Fruit fly (Drosophila melanogaster) whole organism, wandering third instar larva: ENCODE results near the gene corolla.
A peak's percentile ranks its signal among the peaks of the same experiment; 100 is the strongest.

Source experiments
- Abd-B ChIP-seq: fragments of >200 bp; optimal IDR thresholded peaks from 2 replicates; lab custom pipeline; 2017; ENCODE audit warnings: missing biosample characterization, missing genetic modification characterization
- CG32264 ChIP-seq: fragments of 200-800 bp; sonication (Bioruptor generic); optimal IDR thresholded peaks from 2 replicates; lab custom pipeline; 2016; ENCODE audit warnings: missing biosample characterization, missing genetic modification characterization
- CG9705 ChIP-seq: fragments of 200-800 bp; sonication (Bioruptor generic); optimal IDR thresholded peaks from 2 replicates; lab custom pipeline; 2018; ENCODE audit warnings: missing biosample characterization, mild to moderate bottlenecking, missing genetic modification characterization
- CrebA ChIP-seq: fragments of 200-800 bp; sonication (Bioruptor generic); optimal IDR thresholded peaks from 2 replicates; lab custom pipeline; 2016; ENCODE audit warnings: missing biosample characterization, mild to moderate bottlenecking, missing genetic modification characterization, borderline replicate concordance
- Dfd ChIP-seq: fragments of >200 bp; optimal IDR thresholded peaks from 2 replicates; lab custom pipeline; 2017; ENCODE audit warnings: missing biosample characterization, missing genetic modification characterization
- Dif ChIP-seq: fragments of 200-275, 200-300 bp; sonication (Bioruptor generic); optimal IDR thresholded peaks from 2 replicates; lab custom pipeline; 2018; ENCODE audit warnings: missing biosample characterization, missing genetic modification characterization; ENCODE audit not compliant: partially characterized antibody
- GATAd ChIP-seq: sonication (Bioruptor generic); optimal IDR thresholded peaks from 2 replicates; lab custom pipeline; 2016; ENCODE audit warnings: missing biosample characterization, missing genetic modification characterization
- HLH106 ChIP-seq: fragments of 200-800 bp; optimal IDR thresholded peaks from 3 replicates; lab custom pipeline; 2019; ENCODE audit warnings: missing biosample characterization, mild to moderate bottlenecking, missing genetic modification characterization, moderate library complexity
- Hnf4 ChIP-seq: fragments of 200-800 bp; sonication (Bioruptor generic); optimal IDR thresholded peaks from 2 replicates; lab custom pipeline; 2016; ENCODE audit warnings: missing biosample characterization, mild to moderate bottlenecking, missing genetic modification characterization
- Hr78 ChIP-seq: fragments of >200 bp; optimal IDR thresholded peaks from 2 replicates; lab custom pipeline; 2017; ENCODE audit warnings: missing biosample characterization, missing genetic modification characterization
- Hr83 ChIP-seq: fragments of 200-300 bp; sonication (Bioruptor generic); optimal IDR thresholded peaks from 2 replicates; lab custom pipeline; 2016; ENCODE audit warnings: missing biosample characterization, mild to moderate bottlenecking, missing genetic modification characterization, moderate library complexity; ENCODE audit not compliant: poor library complexity, severe bottlenecking
- Jra ChIP-seq: sonication (Bioruptor generic); optimal IDR thresholded peaks from 2 replicates; lab custom pipeline; 2016; ENCODE audit warnings: missing biosample characterization, missing genetic modification characterization
- Mio ChIP-seq: sonication (Bioruptor generic); optimal IDR thresholded peaks from 2 replicates; lab custom pipeline; 2016; ENCODE audit warnings: missing biosample characterization, missing genetic modification characterization
- Myc ChIP-seq: fragments of >200 bp; optimal IDR thresholded peaks from 2 replicates; lab custom pipeline; 2017
- N ChIP-seq: fragments of >200 bp; optimal IDR thresholded peaks from 2 replicates; lab custom pipeline; 2018; ENCODE audit warnings: missing biosample characterization, missing external identifiers, missing genetic modification characterization
- OdsH ChIP-seq: fragments of 200-800 bp; sonication (Bioruptor generic); optimal IDR thresholded peaks from 2 replicates; lab custom pipeline; 2016; ENCODE audit warnings: missing biosample characterization, mild to moderate bottlenecking, missing genetic modification characterization
- Rel ChIP-seq, 2 experiments: fragments of 200-800 bp; sonication (Bioruptor generic) in 1 of 2; optimal IDR thresholded peaks; 2 replicates in 1 of 2; 3 replicates in 1 of 2; lab custom pipeline; 2016 to 2019; ENCODE audit warnings: mild to moderate bottlenecking in 2 of 2, missing biosample characterization in 2 of 2, missing genetic modification characterization in 2 of 2, moderate library complexity in 1 of 2
- Sp1 ChIP-seq: fragments of 200-800 bp; sonication (Bioruptor generic); optimal IDR thresholded peaks from 3 replicates; lab custom pipeline; 2019; ENCODE audit warnings: missing biosample characterization, mild to moderate bottlenecking, missing genetic modification characterization, moderate library complexity
- Vsx2 ChIP-seq: fragments of 200-300, 225-300 bp; sonication (Bioruptor generic); optimal IDR thresholded peaks from 2 replicates; lab custom pipeline; 2018; ENCODE audit warnings: missing biosample characterization, missing genetic modification characterization; ENCODE audit not compliant: partially characterized antibody
- br ChIP-seq: fragments of 200-800 bp; sonication (Bioruptor generic); optimal IDR thresholded peaks from 2 replicates; lab custom pipeline; 2016; ENCODE audit warnings: missing biosample characterization, missing genetic modification characterization
- brk ChIP-seq: fragments of 200-800 bp; sonication (Bioruptor generic); optimal IDR thresholded peaks from 2 replicates; lab custom pipeline; 2016; ENCODE audit warnings: missing biosample characterization, mild to moderate bottlenecking, missing genetic modification characterization
- dl ChIP-seq, 2 experiments: fragments of 175-275, 200-275 bp in 1 of 2; fragments of 200-275 bp in 1 of 2; sonication (Bioruptor generic); optimal IDR thresholded peaks; lab custom pipeline; 2018; ENCODE audit warnings: mild to moderate bottlenecking in 2 of 2, missing biosample characterization in 2 of 2, missing genetic modification characterization in 2 of 2, moderate library complexity in 2 of 2; ENCODE audit not compliant: partially characterized antibody in 2 of 2, insufficient read depth in 1 of 2
- dmrt93B ChIP-seq: fragments of 200-800 bp; sonication (Bioruptor generic); optimal IDR thresholded peaks from 2 replicates; lab custom pipeline; 2018; ENCODE audit warnings: missing biosample characterization, mild to moderate bottlenecking, missing genetic modification characterization
- dsf ChIP-seq: sonication (Bioruptor generic); optimal IDR thresholded peaks from 2 replicates; lab custom pipeline; 2016; ENCODE audit warnings: missing biosample characterization, missing genetic modification characterization, borderline replicate concordance
- ey ChIP-seq: fragments of 200-800 bp; sonication (Bioruptor generic); optimal IDR thresholded peaks from 2 replicates; lab custom pipeline; 2016; ENCODE audit warnings: missing biosample characterization, missing genetic modification characterization
- foxo ChIP-seq, 2 experiments: fragments of 200-800 bp; sonication (Bioruptor generic); optimal IDR thresholded peaks; 2 replicates in 1 of 2; 3 replicates in 1 of 2; lab custom pipeline; 2016 to 2017; ENCODE audit warnings: missing biosample characterization in 2 of 2, missing genetic modification characterization in 2 of 2
- fru ChIP-seq: fragments of 200-800 bp; sonication (Bioruptor generic); optimal IDR thresholded peaks from 3 replicates; lab custom pipeline; 2016; ENCODE audit warnings: missing biosample characterization, mild to moderate bottlenecking, missing genetic modification characterization
- h ChIP-seq: fragments of 200-800 bp; sonication (Bioruptor generic); optimal IDR thresholded peaks from 3 replicates; lab custom pipeline; 2016; ENCODE audit warnings: missing biosample characterization, mild to moderate bottlenecking, missing genetic modification characterization
- jim ChIP-seq: fragments of 175-275, 200-325 bp; sonication (Bioruptor generic); optimal IDR thresholded peaks from 2 replicates; lab custom pipeline; 2016; ENCODE audit warnings: missing biosample characterization, mild to moderate bottlenecking, missing genetic modification characterization
- lola ChIP-seq: fragments of >200 bp; optimal IDR thresholded peaks from 2 replicates; lab custom pipeline; 2017; ENCODE audit warnings: missing biosample characterization, missing genetic modification characterization
- pan ChIP-seq: fragments of >200 bp; optimal IDR thresholded peaks from 2 replicates; lab custom pipeline; 2017
- psq ChIP-seq: fragments of 200-800 bp; sonication (Bioruptor generic); optimal IDR thresholded peaks from 3 replicates; lab custom pipeline; 2017; ENCODE audit warnings: missing biosample characterization, mild to moderate bottlenecking, missing genetic modification characterization, moderate library complexity
- rgr ChIP-seq: fragments of 200-800 bp; sonication (Bioruptor generic); optimal IDR thresholded peaks from 3 replicates; lab custom pipeline; 2016; ENCODE audit warnings: missing biosample characterization, mild to moderate bottlenecking, missing genetic modification characterization
- sage ChIP-seq: fragments of 200-800 bp; sonication (Bioruptor generic); optimal IDR thresholded peaks from 2 replicates; lab custom pipeline; 2016; ENCODE audit warnings: missing biosample characterization, mild to moderate bottlenecking, missing genetic modification characterization
- sv ChIP-seq: fragments of 200-800 bp; sonication (Bioruptor generic); optimal IDR thresholded peaks from 3 replicates; lab custom pipeline; 2016; ENCODE audit warnings: missing biosample characterization, missing genetic modification characterization
- tai ChIP-seq: sonication (Bioruptor generic); optimal IDR thresholded peaks from 2 replicates; lab custom pipeline; 2016; ENCODE audit warnings: missing biosample characterization, missing genetic modification characterization
- usp ChIP-seq: fragments of >200 bp; optimal IDR thresholded peaks from 2 replicates; lab custom pipeline; 2017; ENCODE audit warnings: missing biosample characterization, missing genetic modification characterization
- woc ChIP-seq: sonication (Bioruptor generic); optimal IDR thresholded peaks from 2 replicates; lab custom pipeline; 2016; ENCODE audit warnings: missing biosample characterization, mild to moderate bottlenecking, missing genetic modification characterization

corolla gene

dm6 chrX:17631996-17632612 lies at the start of gene corolla, which contains the start of gene ND-24:
corolla (minus strand) TSS chrX:17632047.
ND-24 (plus strand) TSS chrX:17632089.
- TF ChIP-seq Sp1: peak; percentile 67
- TF ChIP-seq br (GFP tag; lab: Kevin White, UChicago): no peak
- TF ChIP-seq OdsH (GFP tag; lab: Kevin White, UChicago): peak; percentile 77
- TF ChIP-seq dmrt93B (GFP tag; lab: Kevin White, UChicago): no peak
- TF ChIP-seq tai (GFP tag; lab: Kevin White, UChicago): no peak
- no peak for TF ChIP-seq pan (lab: Kevin White, UChicago)
- peak; percentile 83 for TF ChIP-seq fru
- TF ChIP-seq lola: no peak
- no peak for TF ChIP-seq Hr83 (GFP tag; lab: Kevin White, UChicago)
- peak; percentile 64 for TF ChIP-seq HLH106
- TF ChIP-seq rgr: peak; percentile 85
- TF ChIP-seq dl (GFP tag; optimal IDR thresholded peaks at IDR 0.05; lab: Kevin White, UChicago; ENCODE audit: insufficient read depth in 1 of 2, partially characterized antibody in 2 of 2): no peak
- no peak for TF ChIP-seq Rel (GFP tag; optimal IDR thresholded peaks at IDR 0.05; lab: Kevin White, UChicago)
- TF ChIP-seq Rel (tag; optimal IDR thresholded peaks at IDR 0.05; lab: Kevin White, UChicago): peak; percentile 53
- peak in 1 of 2 experiments; percentile 86 for TF ChIP-seq foxo (GFP tag; optimal IDR thresholded peaks at IDR 0.05; lab: Kevin White, UChicago)
- TF ChIP-seq N (GFP tag; lab: Kevin White, UChicago): no peak
- TF ChIP-seq Myc (lab: Kevin White, UChicago): peak; percentile 43
- peak; percentile 70 for TF ChIP-seq GATAd (GFP tag; lab: Kevin White, UChicago)
- no peak for TF ChIP-seq Hr78 (GFP tag; lab: Kevin White, UChicago)
- no peak for TF ChIP-seq CrebA (GFP tag; lab: Kevin White, UChicago)
- no peak for TF ChIP-seq sage (GFP tag; lab: Kevin White, UChicago)
- TF ChIP-seq jim: no peak
- no peak for TF ChIP-seq Vsx2
- peak; percentile 89 for TF ChIP-seq woc (GFP tag; lab: Kevin White, UChicago)
- peak; percentile 81 for TF ChIP-seq sv (GFP tag; lab: Kevin White, UChicago)
- TF ChIP-seq usp: no peak
- TF ChIP-seq ey: peak; percentile 81
- peak; percentile 87 for TF ChIP-seq h (GFP tag; lab: Kevin White, UChicago)
- TF ChIP-seq Mio (GFP tag; lab: Kevin White, UChicago): peak; percentile 33
- TF ChIP-seq brk (GFP tag; lab: Kevin White, UChicago): no peak
- peak; percentile 28 for TF ChIP-seq CG9705
- peak; percentile 74 for TF ChIP-seq dsf (GFP tag; lab: Kevin White, UChicago)
- TF ChIP-seq Abd-B (GFP tag; lab: Kevin White, UChicago): no peak
- TF ChIP-seq psq (GFP tag; lab: Kevin White, UChicago): peak; percentile 72
- TF ChIP-seq Dfd (GFP tag; lab: Kevin White, UChicago): no peak
- TF ChIP-seq Dif (GFP tag; lab: Kevin White, UChicago): no peak
- TF ChIP-seq Jra (GFP tag; lab: Kevin White, UChicago): peak; percentile 87
- TF ChIP-seq CG32264: peak; percentile 43
- TF ChIP-seq Hnf4: peak; percentile 92

dm6 chrX:17679642-17680571 lies 48.1 kb upstream of the corolla start:
- peak; percentile 47 for TF ChIP-seq OdsH (GFP tag; lab: Kevin White, UChicago)
- TF ChIP-seq N (GFP tag; lab: Kevin White, UChicago): no peak
- no peak for TF ChIP-seq sv (GFP tag; lab: Kevin White, UChicago)
- TF ChIP-seq dmrt93B (GFP tag; lab: Kevin White, UChicago): peak; percentile 15
- TF ChIP-seq Abd-B (GFP tag; lab: Kevin White, UChicago): no peak
- no peak for TF ChIP-seq Myc (lab: Kevin White, UChicago)
- no peak for TF ChIP-seq ey
- peak; percentile 74 for TF ChIP-seq Sp1
- TF ChIP-seq Hr78 (GFP tag; lab: Kevin White, UChicago): no peak
- peak in 1 of 2 experiments; percentile 46 for TF ChIP-seq foxo (GFP tag; optimal IDR thresholded peaks at IDR 0.05; lab: Kevin White, UChicago)
- no peak for TF ChIP-seq GATAd (GFP tag; lab: Kevin White, UChicago)
- no peak for TF ChIP-seq pan (lab: Kevin White, UChicago)
- TF ChIP-seq Jra (GFP tag; lab: Kevin White, UChicago): no peak
- no peak for TF ChIP-seq usp
- no peak for TF ChIP-seq CG32264
- TF ChIP-seq CrebA (GFP tag; lab: Kevin White, UChicago): no peak
- no peak for TF ChIP-seq dsf (GFP tag; lab: Kevin White, UChicago)
- TF ChIP-seq h (GFP tag; lab: Kevin White, UChicago): no peak
- TF ChIP-seq Dif (GFP tag; lab: Kevin White, UChicago): peak; percentile 40
- no peak for TF ChIP-seq sage (GFP tag; lab: Kevin White, UChicago)
- TF ChIP-seq psq (GFP tag; lab: Kevin White, UChicago): peak; percentile 38
- TF ChIP-seq tai (GFP tag; lab: Kevin White, UChicago): no peak
- TF ChIP-seq fru: peak; percentile 20
- peak; percentile 4 for TF ChIP-seq CG9705
- no peak for TF ChIP-seq lola
- no peak for TF ChIP-seq Hnf4
- TF ChIP-seq woc (GFP tag; lab: Kevin White, UChicago): peak; percentile 6
- TF ChIP-seq Rel (GFP tag; optimal IDR thresholded peaks at IDR 0.05; lab: Kevin White, UChicago): no peak
- no peak for TF ChIP-seq Rel (tag; optimal IDR thresholded peaks at IDR 0.05; lab: Kevin White, UChicago)
- no peak for TF ChIP-seq br (GFP tag; lab: Kevin White, UChicago)
- no peak for TF ChIP-seq jim
- TF ChIP-seq rgr: peak; percentile 18
- TF ChIP-seq Dfd (GFP tag; lab: Kevin White, UChicago): no peak
- TF ChIP-seq HLH106: peak; percentile 61
- TF ChIP-seq dl (GFP tag; optimal IDR thresholded peaks at IDR 0.05; lab: Kevin White, UChicago; ENCODE audit: insufficient read depth in 1 of 2, partially characterized antibody in 2 of 2): peak in 1 of 2 experiments; percentile 5
